Worm (Caenorhabditis elegans): ENCODE results near the gene F19B6.1.

- TF ChIP-seq skn-1 (tag; optimal IDR thresholded peaks at IDR 0.05) (no peak), nhr-11 (tag; optimal IDR thresholded peaks at IDR 0.05) (no peak), ceh-9 (tag; optimal IDR thresholded peaks at IDR 0.05) (no peak), fos-1 (tag; optimal IDR thresholded peaks at IDR 0.05) (no peak), nhr-28 (tag; optimal IDR thresholded peaks at IDR 0.05) (no peak), ceh-82 (tag; optimal IDR thresholded peaks at IDR 0.05) (no peak), elt-1 (tag; optimal IDR thresholded peaks at IDR 0.05) (no peak), ztf-4 (tag; optimal IDR thresholded peaks at IDR 0.05) (no peak), nhr-76 (tag; optimal IDR thresholded peaks at IDR 0.05) (no peak), ceh-16 (tag; optimal IDR thresholded peaks at IDR 0.05) (no peak), fkh-10 (GFP tag; optimal IDR thresholded peaks at IDR 0.05) (no peak), sea-2 (GFP tag; optimal IDR thresholded peaks at IDR 0.05) (no peak), mdl-1 (tag; optimal IDR thresholded peaks at IDR 0.05) (no peak), aly-2 (tag; optimal IDR thresholded peaks at IDR 0.05) (no peak)
Observed at ce11 chrIV:12382864-12383263, 47.0 kb upstream of the F19B6.1 start, which contains the start of gene thn-2.
